Fruit fly (Drosophila melanogaster) whole organism, wandering third instar larva: ENCODE measurements around the gene Srlp.

Experiments used
- Abd-B ChIP-seq: fragments of >200 bp; optimal IDR thresholded peaks from 2 replicates; lab custom pipeline; 2017; ENCODE audit warnings: missing biosample characterization, missing genetic modification characterization
- CG9705 ChIP-seq: fragments of 200-800 bp; sonication (Bioruptor generic); optimal IDR thresholded peaks from 2 replicates; lab custom pipeline; 2018; ENCODE audit warnings: missing biosample characterization, mild to moderate bottlenecking, missing genetic modification characterization
- Dif ChIP-seq: fragments of 200-275, 200-300 bp; sonication (Bioruptor generic); optimal IDR thresholded peaks from 2 replicates; lab custom pipeline; 2018; ENCODE audit warnings: missing biosample characterization, missing genetic modification characterization; ENCODE audit not compliant: partially characterized antibody
- OdsH ChIP-seq: fragments of 200-800 bp; sonication (Bioruptor generic); optimal IDR thresholded peaks from 2 replicates; lab custom pipeline; 2016; ENCODE audit warnings: missing biosample characterization, mild to moderate bottlenecking, missing genetic modification characterization
- brk ChIP-seq: fragments of 200-800 bp; sonication (Bioruptor generic); optimal IDR thresholded peaks from 2 replicates; lab custom pipeline; 2016; ENCODE audit warnings: missing biosample characterization, mild to moderate bottlenecking, missing genetic modification characterization
- lola ChIP-seq: fragments of >200 bp; optimal IDR thresholded peaks from 2 replicates; lab custom pipeline; 2017; ENCODE audit warnings: missing biosample characterization, missing genetic modification characterization
- pan ChIP-seq: fragments of >200 bp; optimal IDR thresholded peaks from 2 replicates; lab custom pipeline; 2017

dm6 chr3R:12435948-12436347 is 2.0 kb downstream of the Srlp start, which contains the start of gene Desat2:
- TF ChIP-seq Dif (GFP tag; lab: Kevin White, UChicago) (no peak), CG9705 (GFP tag; lab: Kevin White, UChicago) (no peak), pan (lab: Kevin White, UChicago) (no peak), OdsH (GFP tag; lab: Kevin White, UChicago) (no peak), lola (GFP tag; lab: Kevin White, UChicago) (no peak), brk (no peak), Abd-B (no peak)
